Worm (Caenorhabditis elegans): ENCODE results near the gene ifp-1.

ce11 chrX:9635376-9635775 lies 44.6 kb downstream of the ifp-1 start, which contains the start of gene F34H10.5:
- TF ChIP-seq nhr-12 (tag; optimal IDR thresholded peaks at IDR 0.05) (no peak), zip-8 (tag; optimal IDR thresholded peaks at IDR 0.05) (no peak), unc-39 (tag; optimal IDR thresholded peaks at IDR 0.05) (no peak), nhr-28 (tag; optimal IDR thresholded peaks at IDR 0.05) (no peak), nhr-76 (tag; optimal IDR thresholded peaks at IDR 0.05) (no peak), hlh-1 (tag; optimal IDR thresholded peaks at IDR 0.05) (no peak), ces-1 (GFP tag; optimal IDR thresholded peaks at IDR 0.05) (no peak), elt-3 (tag; optimal IDR thresholded peaks at IDR 0.05) (no peak), snpc-4 (tag; optimal IDR thresholded peaks at IDR 0.05) (no peak), mab-5 (tag; optimal IDR thresholded peaks at IDR 0.05) (no peak), lin-13 (tag; optimal IDR thresholded peaks at IDR 0.05) (no peak), lin-32 (GFP tag; optimal IDR thresholded peaks at IDR 0.05) (no peak), cnd-1 (tag; optimal IDR thresholded peaks at IDR 0.05) (no peak), sem-2 (GFP tag; optimal IDR thresholded peaks at IDR 0.05) (no peak)

All from whole organism, mixed stage, embryonic.